Worm (Caenorhabditis elegans) whole organism, L4 larva: ENCODE results near the gene melo-1.

ENCODE experiments used
- F49E8.2 ChIP-seq: sonication (generic microtip); optimal IDR thresholded peaks from 2 replicates; lab custom pipeline; 2016; ENCODE audit warnings: missing compliant biosample characterization, mild to moderate bottlenecking, missing genetic modification characterization, borderline replicate concordance
- T20F7.1 ChIP-seq: fragments of 200-800 bp; sonication (Bioruptor generic); optimal IDR thresholded peaks from 2 replicates; lab custom pipeline; 2018; ENCODE audit warnings: mild to moderate bottlenecking, missing genetic modification characterization, missing compliant biosample characterization
- T26A8.4 ChIP-seq: fragments of 200-800 bp; sonication (Bioruptor generic); IDR thresholded peaks from 2 replicates; pipeline ENCODE4 v1.3.6; 2022; ENCODE audit warnings: missing genetic modification characterization, missing compliant biosample characterization
- Y48G9A.11 ChIP-seq: fragments of 200-800 bp; sonication (Bioruptor generic); IDR thresholded peaks from 2 replicates; pipeline ENCODE4 v1.3.6; 2022; ENCODE audit warnings: missing genetic modification reagents, missing genetic modification characterization, missing compliant biosample characterization
- ZK337.2 ChIP-seq: fragments of 200-800 bp; sonication (Bioruptor generic); IDR thresholded peaks from 2 replicates; pipeline ENCODE4 v1.3.6; 2022; ENCODE audit warnings: missing genetic modification reagents, missing genetic modification characterization, missing compliant biosample characterization
- ZK546.5 ChIP-seq, 2 experiments: sonication (generic microtip); optimal IDR thresholded peaks; 2 replicates each; lab custom pipeline; 2017; ENCODE audit warnings: missing biosample characterization in 2 of 2, missing genetic modification characterization in 2 of 2
- aha-1 ChIP-seq: fragments of 150-350 bp; peaks from one replicate; lab custom pipeline; 2014; ENCODE audit warnings: missing biosample characterization, missing genetic modification characterization
- ama-1 ChIP-seq: fragments of 150-350 bp; optimal IDR thresholded peaks from 2 replicates; lab custom pipeline; 2014; ENCODE audit warnings: inconsistent platforms, mixed read lengths
- ceh-28 ChIP-seq: fragments of 150-350 bp; optimal IDR thresholded peaks from 2 replicates; lab custom pipeline; 2014; ENCODE audit warnings: missing biosample characterization, missing genetic modification reagents, missing genetic modification characterization
- ceh-62 ChIP-seq: sonication (generic microtip); optimal IDR thresholded peaks from 2 replicates; lab custom pipeline; 2017; ENCODE audit warnings: missing biosample characterization, missing genetic modification characterization
- ceh-82 ChIP-seq: sonication (generic microtip); optimal IDR thresholded peaks from 2 replicates; lab custom pipeline; 2017; ENCODE audit warnings: missing biosample characterization, missing genetic modification characterization
- daf-16 ChIP-seq, 3 experiments: sonication (generic microtip); optimal IDR thresholded peaks; 2 replicates each; lab custom pipeline; 2016 to 2017; ENCODE audit warnings: missing genetic modification characterization in 3 of 3, missing genetic modification reagents in 3 of 3, mild to moderate bottlenecking in 2 of 3, missing compliant biosample characterization in 2 of 3, missing biosample characterization in 1 of 3, moderate library complexity in 1 of 3
- dmd-6 ChIP-seq: fragments of 200-800 bp; sonication (Bioruptor generic); IDR thresholded peaks from 2 replicates; pipeline ENCODE4 v1.3.6; 2022; ENCODE audit warnings: missing genetic modification reagents, missing genetic modification characterization, missing compliant biosample characterization
- dpl-1 ChIP-seq: fragments of 150-350 bp; optimal IDR thresholded peaks from 2 replicates; lab custom pipeline; 2014; ENCODE audit warnings: missing biosample characterization, missing genetic modification reagents, missing genetic modification characterization
- dve-1 ChIP-seq: sonication (generic microtip); optimal IDR thresholded peaks from 2 replicates; lab custom pipeline; 2017; ENCODE audit warnings: antibody characterized with exemption, mild to moderate bottlenecking, missing genetic modification characterization, missing compliant biosample characterization; ENCODE audit not compliant: insufficient read depth
- egl-27 ChIP-seq: sonication (generic microtip); optimal IDR thresholded peaks from 3 replicates; lab custom pipeline; 2017; ENCODE audit warnings: missing biosample characterization, missing genetic modification reagents, missing genetic modification characterization
- hlh-30 ChIP-seq: sonication (generic microtip); optimal IDR thresholded peaks from 2 replicates; lab custom pipeline; 2017; ENCODE audit warnings: antibody characterized with exemption, mild to moderate bottlenecking, missing genetic modification characterization, missing compliant biosample characterization; ENCODE audit not compliant: insufficient read depth
- jun-1 ChIP-seq: fragments of 150-350 bp; optimal IDR thresholded peaks from 2 replicates; lab custom pipeline; 2014; ENCODE audit warnings: missing biosample characterization, missing genetic modification reagents, missing genetic modification characterization
- lin-13 ChIP-seq: fragments of 150-350 bp; optimal IDR thresholded peaks from 2 replicates; lab custom pipeline; 2014; ENCODE audit warnings: missing biosample characterization, missing genetic modification reagents, missing genetic modification characterization
- lin-29 ChIP-seq: fragments of 200-800 bp; sonication (Bioruptor generic); IDR thresholded peaks from 2 replicates; pipeline ENCODE4 v1.3.6; 2022; ENCODE audit warnings: missing genetic modification reagents, missing genetic modification characterization, missing compliant biosample characterization
- lin-38 ChIP-seq: fragments of 200-800 bp; sonication (Bioruptor generic); IDR thresholded peaks from 2 replicates; pipeline ENCODE4 v1.3.6; 2022; ENCODE audit warnings: missing genetic modification reagents, missing genetic modification characterization, missing compliant biosample characterization
- madf-5 ChIP-seq, 2 experiments: fragments of 200-800 bp; sonication (Bioruptor generic); IDR thresholded peaks; 2 replicates each; pipeline ENCODE4 v1.3.6; 2022; ENCODE audit warnings: missing compliant biosample characterization in 2 of 2, missing genetic modification characterization in 2 of 2
- madf-9 ChIP-seq: fragments of 200-800 bp; sonication (Bioruptor generic); conservative IDR thresholded peaks from 2 replicates; pipeline ENCODE4 v1.3.6; 2022; ENCODE audit warnings: missing genetic modification reagents, missing genetic modification characterization, missing compliant biosample characterization
- mdt-29 ChIP-seq: fragments of 200-800 bp; sonication (Bioruptor generic); IDR thresholded peaks from 2 replicates; pipeline ENCODE4 v1.3.6; 2022; ENCODE audit warnings: missing genetic modification reagents, missing genetic modification characterization, missing compliant biosample characterization
- mep-1 ChIP-seq: fragments of 150-350 bp; sonication (generic microtip); optimal IDR thresholded peaks from 3 replicates; lab custom pipeline; 2014; ENCODE audit warnings: missing biosample characterization, missing genetic modification characterization
- nhr-102 ChIP-seq: sonication (generic microtip); optimal IDR thresholded peaks from 2 replicates; lab custom pipeline; 2016; ENCODE audit warnings: mild to moderate bottlenecking, missing genetic modification characterization, moderate library complexity, missing compliant biosample characterization
- nhr-28 ChIP-seq: fragments of 150-350 bp; optimal IDR thresholded peaks from 2 replicates; lab custom pipeline; 2014; ENCODE audit warnings: missing biosample characterization, missing genetic modification characterization
- nhr-41 ChIP-seq: fragments of 200-800 bp; sonication (Bioruptor generic); IDR thresholded peaks from 2 replicates; pipeline ENCODE4 v1.3.6; 2022; ENCODE audit warnings: missing genetic modification reagents, missing genetic modification characterization, missing compliant biosample characterization
- nhr-76 ChIP-seq: fragments of 150-350 bp; optimal IDR thresholded peaks from 2 replicates; lab custom pipeline; 2014; ENCODE audit warnings: missing biosample characterization, missing genetic modification characterization
- pha-4 ChIP-seq, 2 experiments: fragments of 150-350 bp in 1 of 2; fragments of 200-800 bp in 1 of 2; sonication (Bioruptor generic) in 1 of 2; IDR thresholded peaks in 1 of 2; optimal IDR thresholded peaks in 1 of 2; 2 replicates each; pipeline versions ENCODE4 v1.3.6 to Lab custom; 2014 to 2022; ENCODE audit warnings: missing genetic modification characterization in 2 of 2, missing genetic modification reagents in 2 of 2, missing biosample characterization in 1 of 2, missing compliant biosample characterization in 1 of 2
- php-3 ChIP-seq: fragments of 200-800 bp; sonication (Bioruptor generic); IDR thresholded peaks from 2 replicates; pipeline ENCODE4 v1.3.6; 2022; ENCODE audit warnings: missing genetic modification reagents, missing genetic modification characterization, missing compliant biosample characterization
- saeg-2 ChIP-seq: fragments of 200-800 bp; sonication (Bioruptor generic); IDR thresholded peaks from 2 replicates; pipeline ENCODE4 v1.3.6; 2022; ENCODE audit warnings: missing genetic modification reagents, missing genetic modification characterization, missing compliant biosample characterization
- snpc-1.2 ChIP-seq: fragments of 200-800 bp; sonication (Bioruptor generic); IDR thresholded peaks from 2 replicates; pipeline ENCODE4 v1.3.6; 2022; ENCODE audit warnings: missing genetic modification reagents, missing genetic modification characterization, missing compliant biosample characterization
- unc-39 ChIP-seq: sonication (generic microtip); optimal IDR thresholded peaks from 2 replicates; lab custom pipeline; 2017; ENCODE audit warnings: missing biosample characterization, missing genetic modification characterization
- unc-62 ChIP-seq, 3 experiments: fragments of 150-350 bp in 1 of 3; sonication (generic microtip); optimal IDR thresholded peaks in 2 of 3; peaks in 1 of 3; 1 replicate in 1 of 3; 2 replicates in 2 of 3; lab custom pipeline; 2014 to 2017; ENCODE audit warnings: missing biosample characterization in 3 of 3, missing genetic modification characterization in 3 of 3, missing genetic modification reagents in 3 of 3, missing genotype in 1 of 3
- zip-2 ChIP-seq: fragments of 150-350 bp; optimal IDR thresholded peaks from 2 replicates; lab custom pipeline; 2014; ENCODE audit warnings: missing biosample characterization, missing genetic modification characterization

melo-1 gene

DNA sequence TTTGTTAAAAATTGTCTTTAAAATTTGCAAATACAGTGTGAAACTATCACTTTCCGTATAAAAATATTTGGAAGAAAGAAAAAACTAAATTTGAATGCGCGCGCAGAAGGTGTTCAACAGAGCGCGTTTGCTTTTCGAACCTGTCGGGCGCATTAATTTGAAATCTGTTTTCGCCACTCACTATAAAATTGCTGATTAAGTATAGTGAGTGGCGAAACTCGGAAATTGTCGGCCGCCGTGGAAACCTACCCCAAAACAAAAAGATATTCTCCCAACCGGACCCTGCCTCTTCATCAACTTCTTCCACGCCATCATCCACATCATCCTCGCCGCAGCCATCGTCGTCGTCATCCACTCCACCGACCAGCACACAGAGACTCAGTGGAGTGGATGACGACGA lies 6.3 kb upstream of the melo-1 start:
- peak; percentile 66 for TF ChIP-seq F49E8.2 (tag; lab: Kevin White, UChicago)
- TF ChIP-seq, all 104 proteins: peak for 1; not testable (repeated sequence) for 103

DNA sequence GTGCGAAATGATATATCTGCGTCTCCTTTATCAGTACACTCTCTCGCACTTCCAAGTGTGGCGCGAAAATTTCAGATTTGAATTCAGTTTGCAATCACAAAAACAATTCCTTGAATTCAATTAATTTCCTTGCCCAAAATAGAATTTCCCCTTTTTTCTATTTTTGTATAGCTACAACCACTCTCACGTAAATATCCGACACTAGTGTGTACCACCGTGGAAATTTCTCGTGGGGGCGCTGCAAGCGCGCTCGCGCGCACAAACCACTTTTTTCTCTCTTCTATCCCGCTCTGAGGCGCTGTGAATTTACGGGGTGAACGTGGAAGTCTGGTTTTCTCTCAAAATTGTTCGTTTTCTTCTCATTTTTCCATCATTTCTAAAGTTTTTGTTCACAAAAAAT lies 5.3 kb upstream of the melo-1 start, which contains the start of gene Y57G11C.8:
TSS of gene Y57G11C.8 (plus strand) at position 301 of the 400 bp plus-strand sequence.
- TF ChIP-seq ceh-28, result no peak
- no peak for TF ChIP-seq hlh-30 (tag; lab: Kevin White, UChicago)
- no peak for TF ChIP-seq ZK546.5 (tag; optimal IDR thresholded peaks at IDR 0.05; lab: Kevin White, UChicago)
- TF ChIP-seq nhr-28, result no peak
- no peak for TF ChIP-seq nhr-76 (tag; lab: Kevin White, UChicago)

DNA sequence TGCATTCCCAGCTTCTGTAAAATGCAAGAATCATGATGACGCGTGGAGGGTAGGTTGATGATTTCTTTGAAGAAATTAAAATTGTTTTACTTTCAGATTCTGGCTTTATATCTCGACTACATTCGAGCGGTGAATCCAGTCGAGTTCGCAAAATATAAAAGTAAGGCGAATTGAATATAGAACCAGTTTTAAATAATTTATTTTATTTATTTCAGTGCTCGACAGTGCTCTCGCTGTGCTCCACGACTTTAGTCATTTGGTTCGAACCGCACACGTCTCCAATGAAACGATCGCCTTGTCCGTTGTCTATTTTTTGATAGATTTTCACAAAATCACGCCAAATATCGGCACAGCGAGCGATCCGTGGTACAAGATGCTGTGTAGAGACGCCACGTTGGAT lies 4.6 kb upstream of the melo-1 start, which contains the start of gene Y57G11C.1130:
TSS of gene Y57G11C.1130 (plus strand) at position 301 of the 400 bp plus-strand sequence.
- TF ChIP-seq nhr-102 (tag; lab: Kevin White, UChicago) (no peak), unc-39 (tag; lab: Kevin White, UChicago) (no peak), unc-62 (GFP tag; optimal IDR thresholded peaks at IDR 0.05 in 1 of 2; lab: Kevin White, UChicago) (no peak), unc-62 (tag; optimal IDR thresholded peaks at IDR 0.05; lab: Kevin White, UChicago) (no peak), nhr-41 (GFP tag; lab: Robert Waterston, UW) (no peak), mdt-29 (no peak), jun-1 (no peak), madf-9 (GFP tag; lab: Robert Waterston, UW) (no peak), ceh-62 (tag; lab: Kevin White, UChicago) (no peak), zip-2 (no peak)

DNA sequence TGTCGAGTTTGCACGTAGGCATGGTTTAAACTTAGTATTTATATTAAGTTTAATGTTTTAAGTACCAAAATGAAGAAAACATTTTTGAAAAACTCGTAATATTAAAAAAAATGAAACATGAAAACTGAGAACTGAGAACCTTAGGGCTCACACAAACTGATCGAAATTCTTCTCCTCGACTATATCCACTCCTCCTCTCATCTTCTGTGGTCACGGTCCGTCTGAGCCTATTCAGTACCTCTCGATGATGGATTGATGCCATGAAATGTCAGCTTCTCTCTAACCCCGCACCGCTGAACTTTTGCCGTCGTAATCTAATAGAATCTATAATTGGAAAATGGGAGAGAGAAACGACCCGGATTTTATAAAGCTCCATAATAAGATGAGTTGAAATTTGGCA lies 2.4 kb upstream of the melo-1 start, which contains the start of gene nlp-56:
TSS of gene nlp-56 (minus strand) at position 257 of the 400 bp plus-strand sequence.
- TF ChIP-seq dpl-1 (GFP tag; lab: Kevin White, UChicago), result no peak
- no peak for TF ChIP-seq ZK546.5 (tag; optimal IDR thresholded peaks at IDR 0.05; lab: Kevin White, UChicago)
- TF ChIP-seq aha-1 (tag; lab: Kevin White, UChicago), result peak; percentile 93

DNA sequence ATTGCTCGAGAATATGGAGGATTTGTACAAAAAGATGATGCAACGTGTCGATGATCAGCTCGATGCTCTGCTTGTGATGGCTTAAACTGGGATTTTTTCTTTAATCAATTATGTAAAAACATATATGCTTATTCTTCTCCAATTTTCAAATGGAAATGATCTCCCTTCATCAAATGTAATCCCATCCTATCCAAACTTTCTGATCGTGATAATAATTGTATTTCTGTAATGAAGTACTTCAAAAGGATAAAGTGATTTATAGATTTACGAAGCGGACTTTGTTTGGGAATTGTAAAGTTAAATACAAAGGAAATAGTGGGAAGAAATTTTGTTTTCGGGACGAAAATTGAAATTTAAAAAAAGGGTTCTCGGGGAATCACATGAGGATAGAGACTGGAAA lies 3.7 kb downstream of the melo-1 start:
- no peak for TF ChIP-seq saeg-2 (GFP tag; lab: Robert Waterston, UW)
- TF ChIP-seq ZK337.2 (GFP tag; lab: Robert Waterston, UW), result no peak
- no peak for TF ChIP-seq lin-29 (GFP tag; lab: Robert Waterston, UW)
- peak; percentile 63 for TF ChIP-seq mep-1 (tag; lab: Kevin White, UChicago)
- no peak for TF ChIP-seq nhr-76 (tag; lab: Kevin White, UChicago)
- no peak; the same call in 1 of the 2 replicates for TF ChIP-seq T26A8.4 (GFP tag; lab: Robert Waterston, UW)
- TF ChIP-seq madf-5 (GFP tag; IDR thresholded peaks at IDR 0.05; lab: Robert Waterston, UW), result no peak
- peak; percentile 41; the same call in 1 of the 2 replicates for TF ChIP-seq pha-4 (GFP tag; IDR thresholded peaks at IDR 0.05; lab: Robert Waterston, UW)
- no peak for TF ChIP-seq pha-4 (tag; optimal IDR thresholded peaks at IDR 0.05; lab: Kevin White, UChicago)
- TF ChIP-seq dmd-6 (GFP tag; lab: Robert Waterston, UW), result no peak
- TF ChIP-seq dve-1 (tag; lab: Kevin White, UChicago), result peak; percentile 9
- no peak for TF ChIP-seq mdt-29
- TF ChIP-seq Y48G9A.11 (GFP tag; lab: Robert Waterston, UW), result no peak
- no peak for TF ChIP-seq php-3 (GFP tag; lab: Robert Waterston, UW)
- no peak for TF ChIP-seq ceh-82 (tag; lab: Kevin White, UChicago)
- no peak for TF ChIP-seq daf-16 (GFP tag; optimal IDR thresholded peaks at IDR 0.05; lab: Kevin White, UChicago)
- TF ChIP-seq daf-16 (tag; optimal IDR thresholded peaks at IDR 0.05; lab: Kevin White, UChicago), result peak; percentile 39
- TF ChIP-seq nhr-41 (GFP tag; lab: Robert Waterston, UW), result no peak
- TF ChIP-seq nhr-102 (tag; lab: Kevin White, UChicago), result peak; percentile 7
- TF ChIP-seq jun-1, result no peak
- TF ChIP-seq F49E8.2 (tag; lab: Kevin White, UChicago), result no peak
- no peak for TF ChIP-seq T20F7.1
- peak; percentile 72 for TF ChIP-seq snpc-1.2 (GFP tag; lab: Robert Waterston, UW)
- TF ChIP-seq lin-38, result 0 out of 2 replicates have a peak, but pooled peaks have one; percentile 17
- no peak for TF ChIP-seq lin-13 (GFP tag; lab: Kevin White, UChicago)
- no peak for TF ChIP-seq egl-27 (tag; lab: Kevin White, UChicago)
- TF ChIP-seq ama-1 (lab: Kevin White, UChicago), result peak; percentile 31
